Worm (Caenorhabditis elegans): ENCODE data around the gene glrx-22.

glrx-22 gene

DNA sequence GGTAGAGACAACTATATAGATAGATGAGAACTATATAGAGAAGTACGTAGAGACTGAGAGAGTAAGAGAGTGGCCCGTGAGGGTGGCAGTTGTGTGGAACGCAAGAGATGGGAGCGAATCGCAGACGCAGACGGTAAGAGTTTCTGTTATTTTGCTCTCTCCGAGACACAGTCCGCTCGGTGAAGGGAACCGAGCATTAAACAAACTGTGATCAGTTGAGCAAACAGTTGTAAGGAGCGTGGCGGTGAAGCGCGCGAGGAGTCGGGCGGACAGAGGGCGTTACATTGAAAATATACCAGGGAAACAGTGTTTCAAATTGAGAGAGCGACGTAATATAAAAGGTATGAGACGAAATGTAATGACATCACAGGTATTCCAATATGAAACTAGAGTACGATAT lies 28.5 kb upstream of the glrx-22 start:
- no peak for TF ChIP-seq ceh-58 (GFP tag; IDR thresholded peaks at IDR 0.05)
- no peak for TF ChIP-seq cebp-1 (GFP tag; IDR thresholded peaks at IDR 0.05)
- TF ChIP-seq cebp-1 (tag; optimal IDR thresholded peaks at IDR 0.05) = peak; percentile 61
- TF ChIP-seq Y79H2A.3 (GFP tag; conservative IDR thresholded peaks at IDR 0.05) = no peak
- peak; percentile 96 for TF ChIP-seq nhr-80 (tag; optimal IDR thresholded peaks at IDR 0.05)
- TF ChIP-seq him-1 (tag; optimal IDR thresholded peaks at IDR 0.05) = no peak
- TF ChIP-seq atf-7 (tag; optimal IDR thresholded peaks at IDR 0.05) = peak; percentile 83
- no peak for TF ChIP-seq Y53F4B.3 (GFP tag; IDR thresholded peaks at IDR 0.05)
- TF ChIP-seq T26A5.8 (tag; optimal IDR thresholded peaks at IDR 0.05) = no peak
- TF ChIP-seq ztf-18 (tag; optimal IDR thresholded peaks at IDR 0.05) = peak; percentile 1
- TF ChIP-seq zfh-2 (GFP tag; conservative IDR thresholded peaks at IDR 0.05) = peak; percentile 82
- peak in 1 of 2 experiments; percentile 14 for TF ChIP-seq let-607 (tag; optimal IDR thresholded peaks at IDR 0.05)
- TF ChIP-seq tbx-9 (tag; optimal IDR thresholded peaks at IDR 0.05; ENCODE audit: borderline replicate concordance) = no peak
- no peak for TF ChIP-seq C06A6.2 (GFP tag; conservative IDR thresholded peaks at IDR 0.05)
- no peak for TF ChIP-seq ztf-3 (GFP tag; optimal IDR thresholded peaks at IDR 0.05)
- no peak for TF ChIP-seq dpff-1 (tag; optimal IDR thresholded peaks at IDR 0.05)
- no peak for TF ChIP-seq D2030.7 (GFP tag; IDR thresholded peaks at IDR 0.05)
- no peak for TF ChIP-seq akir-1 (GFP tag; optimal IDR thresholded peaks at IDR 0.05)
- no peak for TF ChIP-seq F55B11.4 (tag; optimal IDR thresholded peaks at IDR 0.05; ENCODE audit: borderline replicate concordance, insufficient read depth)
- TF ChIP-seq chd-7 (tag; optimal IDR thresholded peaks at IDR 0.05) = no peak
- TF ChIP-seq ama-1 (optimal IDR thresholded peaks at IDR 0.05) = no peak
- TF ChIP-seq ama-1 (GFP tag; optimal IDR thresholded peaks at IDR 0.05) = no peak
- no peak for TF ChIP-seq nhr-27 (tag; optimal IDR thresholded peaks at IDR 0.05)
- no peak for TF ChIP-seq mxl-1 (tag; optimal IDR thresholded peaks at IDR 0.05)
- TF ChIP-seq rcor-1 (GFP tag; IDR thresholded peaks at IDR 0.05) = no peak
- no peak for TF ChIP-seq B0019.2 (GFP tag; conservative IDR thresholded peaks at IDR 0.05)
- TF ChIP-seq T07F8.4 (tag; optimal IDR thresholded peaks at IDR 0.05) = no peak
- no peak for TF ChIP-seq ceh-79 (tag; optimal IDR thresholded peaks at IDR 0.05)
- TF ChIP-seq Y56A3A.18 (GFP tag; IDR thresholded peaks at IDR 0.05) = no peak
- TF ChIP-seq nfya-1 (tag; optimal IDR thresholded peaks at IDR 0.05; ENCODE audit: borderline replicate concordance, insufficient read depth) = no peak
- no peak for TF ChIP-seq egl-18 (GFP tag; IDR thresholded peaks at IDR 0.05)
- TF ChIP-seq F10E7.11 (tag; optimal IDR thresholded peaks at IDR 0.05) = no peak
- TF ChIP-seq tlf-1 (GFP tag; optimal IDR thresholded peaks at IDR 0.05) = peak; percentile 3
- peak; percentile 59; the same call in 1 of the 2 replicates for TF ChIP-seq nfyb-1 (GFP tag; IDR thresholded peaks at IDR 0.05)
- TF ChIP-seq madf-3 (GFP tag; IDR thresholded peaks at IDR 0.05) = no peak
- no peak for TF ChIP-seq attf-6 (GFP tag; IDR thresholded peaks at IDR 0.05)
- TF ChIP-seq attf-3 (GFP tag; conservative IDR thresholded peaks at IDR 0.05) = no peak
- no peak for TF ChIP-seq mel-28 (tag; optimal IDR thresholded peaks at IDR 0.05; ENCODE audit: borderline replicate concordance)
- no peak for TF ChIP-seq K12H6.12 (tag; optimal IDR thresholded peaks at IDR 0.05)
- no peak for TF ChIP-seq hsf-1 (GFP tag; IDR thresholded peaks at IDR 0.05)
- TF ChIP-seq somi-1 (GFP tag; optimal IDR thresholded peaks at IDR 0.05) = no peak
- TF ChIP-seq rpc-1 (optimal IDR thresholded peaks at IDR 0.05) = no peak
- no peak for TF ChIP-seq rpc-1 (tag; optimal IDR thresholded peaks at IDR 0.05)
- no peak for TF ChIP-seq nhr-120 (GFP tag; IDR thresholded peaks at IDR 0.05)
- no peak for TF ChIP-seq unc-62 (GFP tag; optimal IDR thresholded peaks at IDR 0.05)
- TF ChIP-seq F37B4.10 (GFP tag; IDR thresholded peaks at IDR 0.05) = 0 out of 2 replicates have a peak, but pooled peaks have one; percentile 43
- TF ChIP-seq nfya-2 (GFP tag; IDR thresholded peaks at IDR 0.05) = no peak
- peak; percentile 39 for TF ChIP-seq nhr-90 (tag; optimal IDR thresholded peaks at IDR 0.05)
- TF ChIP-seq hmg-20 (GFP tag; IDR thresholded peaks at IDR 0.05) = no peak
- TF ChIP-seq cebp-2 (GFP tag; IDR thresholded peaks at IDR 0.05) = no peak
- TF ChIP-seq Y67H2A.10 (GFP tag; conservative IDR thresholded peaks at IDR 0.05) = no peak

Measured in whole organism, young adult.